Worm (Caenorhabditis elegans) whole organism, L2 larva: Measurements from ENCODE around the gene ell-1.
A peak's percentile ranks its signal among the peaks of the same experiment; 100 is the strongest.

Experiments
- C34F6.9 ChIP-seq: fragments of 150-350 bp; optimal IDR thresholded peaks from 2 replicates; lab custom pipeline; 2014; ENCODE audit warnings: missing biosample characterization, missing genetic modification characterization
- F13H6.1 ChIP-seq: sonication (generic microtip); optimal IDR thresholded peaks from 2 replicates; lab custom pipeline; 2016; ENCODE audit warnings: missing genetic modification characterization, missing compliant biosample characterization
- R02D3.7 ChIP-seq: fragments of 150-350 bp; optimal IDR thresholded peaks from 2 replicates; lab custom pipeline; 2014; ENCODE audit warnings: missing biosample characterization, missing genetic modification characterization
- Y55F3AM.14 ChIP-seq: fragments of 200-800 bp; sonication (Bioruptor generic); optimal IDR thresholded peaks from 2 replicates; lab custom pipeline; 2018; ENCODE audit warnings: mild to moderate bottlenecking, missing genetic modification characterization, missing compliant biosample characterization
- ama-1 ChIP-seq: fragments of 150-350 bp; optimal IDR thresholded peaks from 2 replicates; lab custom pipeline; 2018; ENCODE audit warnings: inconsistent platforms
- blmp-1 ChIP-seq: sonication (generic microtip); optimal IDR thresholded peaks from 2 replicates; lab custom pipeline; 2017; ENCODE audit warnings: missing genetic modification characterization, mild to moderate bottlenecking, missing compliant biosample characterization, antibody characterized with exemption, moderate library complexity; ENCODE audit not compliant: insufficient read depth
- ceh-16 ChIP-seq: fragments of 150-350 bp; optimal IDR thresholded peaks from 2 replicates; lab custom pipeline; 2014; ENCODE audit warnings: missing biosample characterization, missing genetic modification characterization
- ceh-82 ChIP-seq: fragments of 150-350 bp; optimal IDR thresholded peaks from 2 replicates; lab custom pipeline; 2014; ENCODE audit warnings: missing biosample characterization, missing genetic modification characterization
- crh-2 ChIP-seq: sonication (generic microtip); optimal IDR thresholded peaks from 2 replicates; lab custom pipeline; 2017; ENCODE audit warnings: missing biosample characterization, missing genetic modification characterization
- elt-1 ChIP-seq: fragments of 150-350 bp; optimal IDR thresholded peaks from 2 replicates; lab custom pipeline; 2014; ENCODE audit warnings: missing biosample characterization, missing genetic modification characterization
- elt-3 ChIP-seq: sonication (generic microtip); optimal IDR thresholded peaks from 2 replicates; lab custom pipeline; 2017; ENCODE audit warnings: missing biosample characterization, missing genetic modification characterization
- fos-1 ChIP-seq: fragments of 150-350 bp; optimal IDR thresholded peaks from 2 replicates; lab custom pipeline; 2014; ENCODE audit warnings: missing biosample characterization, missing genetic modification characterization
- gmeb-1 ChIP-seq: fragments of 150-350 bp; optimal IDR thresholded peaks from 2 replicates; lab custom pipeline; 2014; ENCODE audit warnings: missing biosample characterization, missing genetic modification characterization
- lin-11 ChIP-seq: fragments of 150-350 bp; sonication (generic microtip); optimal IDR thresholded peaks from 2 replicates; lab custom pipeline; 2014; ENCODE audit warnings: missing biosample characterization, missing genetic modification characterization, inconsistent platforms, mixed read lengths
- lin-13 ChIP-seq: fragments of 150-350 bp; optimal IDR thresholded peaks from 2 replicates; lab custom pipeline; 2014; ENCODE audit warnings: missing biosample characterization, missing genetic modification reagents, missing genetic modification characterization
- lin-39 ChIP-seq: fragments of 150-350 bp; optimal IDR thresholded peaks from 2 replicates; lab custom pipeline; 2014; ENCODE audit warnings: missing biosample characterization, missing genetic modification reagents, missing genetic modification characterization
- mab-5 ChIP-seq: fragments of 150-350 bp; optimal IDR thresholded peaks from 2 replicates; lab custom pipeline; 2014; ENCODE audit warnings: missing biosample characterization, missing genetic modification characterization
- mbf-1 ChIP-seq: sonication (generic microtip); optimal IDR thresholded peaks from 2 replicates; lab custom pipeline; 2017; ENCODE audit warnings: missing biosample characterization, missing genetic modification characterization
- mdl-1 ChIP-seq, 2 experiments: fragments of 150-350 bp in 1 of 2; sonication (generic microtip) in 1 of 2; optimal IDR thresholded peaks; 2 replicates each; lab custom pipeline; 2017; ENCODE audit warnings: missing biosample characterization in 2 of 2, missing genetic modification characterization in 2 of 2
- nhr-10 ChIP-seq: sonication (generic microtip); optimal IDR thresholded peaks from 2 replicates; lab custom pipeline; 2017; ENCODE audit warnings: missing biosample characterization, missing genetic modification characterization
- nhr-11 ChIP-seq: fragments of 150-350 bp; optimal IDR thresholded peaks from 2 replicates; lab custom pipeline; 2014; ENCODE audit warnings: missing biosample characterization, missing genetic modification characterization
- nhr-12 ChIP-seq: fragments of 150-350 bp; optimal IDR thresholded peaks from 2 replicates; lab custom pipeline; 2014; ENCODE audit warnings: missing biosample characterization, missing genetic modification characterization
- nhr-129 ChIP-seq: fragments of 150-350 bp; optimal IDR thresholded peaks from 2 replicates; lab custom pipeline; 2014; ENCODE audit warnings: missing biosample characterization, missing genetic modification characterization
- nhr-21 ChIP-seq: fragments of 150-350 bp; optimal IDR thresholded peaks from 2 replicates; lab custom pipeline; 2014; ENCODE audit warnings: missing biosample characterization, missing genetic modification characterization
- nhr-23 ChIP-seq: fragments of 150-350 bp; optimal IDR thresholded peaks from 2 replicates; lab custom pipeline; 2014; ENCODE audit warnings: missing biosample characterization, missing genetic modification reagents, missing genetic modification characterization
- nhr-237 ChIP-seq: fragments of 150-350 bp; optimal IDR thresholded peaks from 2 replicates; lab custom pipeline; 2014; ENCODE audit warnings: missing biosample characterization, missing genetic modification characterization
- nhr-25 ChIP-seq: fragments of 150-350 bp; sonication (generic microtip); optimal IDR thresholded peaks from 3 replicates; lab custom pipeline; 2014; ENCODE audit warnings: missing biosample characterization, missing genetic modification characterization
- nhr-6 ChIP-seq: fragments of 150-350 bp; optimal IDR thresholded peaks from 2 replicates; lab custom pipeline; 2014; ENCODE audit warnings: missing biosample characterization, missing genetic modification characterization
- nhr-77 ChIP-seq: fragments of 150-350 bp; optimal IDR thresholded peaks from 2 replicates; lab custom pipeline; 2014; ENCODE audit warnings: missing biosample characterization, missing genetic modification characterization
- sem-4 ChIP-seq: fragments of 150-350 bp; optimal IDR thresholded peaks from 2 replicates; lab custom pipeline; 2014; ENCODE audit warnings: missing biosample characterization, missing genetic modification reagents, missing genetic modification characterization
- skn-1 ChIP-seq: sonication (generic microtip); optimal IDR thresholded peaks from 2 replicates; lab custom pipeline; 2017; ENCODE audit warnings: missing biosample characterization, missing genetic modification characterization
- sma-3 ChIP-seq: sonication (generic microtip); optimal IDR thresholded peaks from 2 replicates; lab custom pipeline; 2016; ENCODE audit warnings: missing genetic modification reagents, missing genetic modification characterization, missing compliant biosample characterization
- sma-9 ChIP-seq, 2 experiments: fragments of 150-350 bp in 1 of 2; sonication (generic microtip) in 1 of 2; optimal IDR thresholded peaks; 2 replicates each; lab custom pipeline; 2014 to 2016; ENCODE audit warnings: missing genetic modification characterization in 2 of 2, mild to moderate bottlenecking in 1 of 2, missing biosample characterization in 1 of 2, missing compliant biosample characterization in 1 of 2, missing genetic modification reagents in 1 of 2, moderate library complexity in 1 of 2
- zag-1 ChIP-seq: fragments of 150-350 bp; optimal IDR thresholded peaks from 2 replicates; lab custom pipeline; 2014; ENCODE audit warnings: missing biosample characterization, missing genetic modification characterization
- ztf-11 ChIP-seq: sonication (generic microtip); optimal IDR thresholded peaks from 2 replicates; lab custom pipeline; 2017; ENCODE audit warnings: missing biosample characterization, missing genetic modification characterization
- ztf-4 ChIP-seq: fragments of 150-350 bp; optimal IDR thresholded peaks from 2 replicates; lab custom pipeline; 2014; ENCODE audit warnings: missing biosample characterization, missing genetic modification characterization

Gene ell-1

ce11 chrIV:4448343-4448742 is 54.1 kb downstream of the ell-1 start:
- no peak for TF ChIP-seq nhr-12 (tag; lab: Kevin White, UChicago)
- no peak for TF ChIP-seq blmp-1 (tag; lab: Kevin White, UChicago)
- no peak for TF ChIP-seq R02D3.7 (tag; lab: Kevin White, UChicago)
- TF ChIP-seq sem-4 (tag; lab: Kevin White, UChicago): no peak
- TF ChIP-seq C34F6.9 (tag; lab: Kevin White, UChicago): no peak
- TF ChIP-seq nhr-129 (tag; lab: Kevin White, UChicago): no peak
- TF ChIP-seq ztf-4: no peak

DNA sequence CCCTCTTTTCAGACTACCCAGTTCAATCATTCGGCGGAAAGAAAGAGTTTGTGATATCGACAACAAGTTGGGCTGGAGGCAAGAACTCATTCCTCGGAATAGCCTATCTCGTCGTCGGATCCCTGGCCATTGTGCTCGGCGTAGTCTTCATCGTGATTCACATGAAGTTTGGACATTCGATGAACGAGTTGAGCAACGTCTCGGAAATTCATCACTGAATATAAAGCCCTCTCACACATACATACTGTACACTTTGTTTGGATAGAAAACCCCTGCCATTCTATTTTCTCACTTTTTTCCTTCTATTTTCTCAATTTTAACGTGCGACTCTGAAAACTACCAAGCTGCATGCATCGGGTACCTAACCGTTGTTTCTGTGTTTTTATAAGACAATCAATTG is 55.2 kb downstream of the ell-1 start, which contains the start of gene R08C7.12:
R08C7.12 (plus strand) TSS at position 301 of the 400 bp plus-strand sequence.
- TF ChIP-seq nhr-237 (no peak), ama-1 (no peak), ceh-82 (tag; lab: Kevin White, UChicago) (no peak), sem-4 (tag; lab: Kevin White, UChicago) (no peak), nhr-6 (no peak), sma-9 (GFP tag; optimal IDR thresholded peaks at IDR 0.05; lab: Kevin White, UChicago) (no peak), sma-9 (tag; optimal IDR thresholded peaks at IDR 0.05; lab: Kevin White, UChicago) (no peak), blmp-1 (tag; lab: Kevin White, UChicago) (no peak), crh-2 (tag; lab: Kevin White, UChicago) (no peak), skn-1 (tag; lab: Kevin White, UChicago) (no peak), ceh-16 (no peak), mbf-1 (tag; lab: Kevin White, UChicago) (no peak), lin-13 (GFP tag; lab: Kevin White, UChicago) (no peak), ztf-11 (no peak)

ce11 chrIV:4449843-4450242 is 55.6 kb downstream of the ell-1 start:
- TF ChIP-seq nhr-12 (tag; lab: Kevin White, UChicago) (no peak), zag-1 (tag; lab: Kevin White, UChicago) (no peak), fos-1 (tag; lab: Kevin White, UChicago) (peak; percentile 34), sma-9 (GFP tag; optimal IDR thresholded peaks at IDR 0.05; lab: Kevin White, UChicago) (peak; percentile 62), sma-9 (tag; optimal IDR thresholded peaks at IDR 0.05; lab: Kevin White, UChicago) (no peak), elt-3 (tag; lab: Kevin White, UChicago) (no peak), mab-5 (no peak), nhr-11 (tag; lab: Kevin White, UChicago) (no peak), elt-1 (tag; lab: Kevin White, UChicago) (no peak), lin-11 (tag; lab: Kevin White, UChicago) (no peak), gmeb-1 (tag; lab: Kevin White, UChicago) (peak; percentile 13), crh-2 (tag; lab: Kevin White, UChicago) (peak; percentile 31), F13H6.1 (tag; lab: Kevin White, UChicago) (peak; percentile 31), lin-39 (no peak), sma-3 (GFP tag; lab: Kevin White, UChicago) (peak; percentile 60), nhr-77 (tag; lab: Kevin White, UChicago) (no peak), nhr-10 (tag; lab: Kevin White, UChicago) (no peak)

- TF ChIP-seq zag-1 (tag; lab: Kevin White, UChicago): no peak
- no peak for TF ChIP-seq mbf-1 (tag; lab: Kevin White, UChicago)
- TF ChIP-seq Y55F3AM.14 (GFP tag; lab: Kevin White, UChicago): no peak
- no peak for TF ChIP-seq nhr-25 (tag; lab: Kevin White, UChicago)
- no peak for TF ChIP-seq F13H6.1 (tag; lab: Kevin White, UChicago)
- no peak for TF ChIP-seq elt-1 (tag; lab: Kevin White, UChicago)
- TF ChIP-seq mdl-1 (tag; optimal IDR thresholded peaks at IDR 0.05; lab: Kevin White, UChicago): no peak
- no peak for TF ChIP-seq nhr-6
- TF ChIP-seq nhr-23: no peak
- TF ChIP-seq nhr-21 (tag; lab: Kevin White, UChicago): no peak
Observed at ce11 chrIV:4451576-4451975, 57.4 kb downstream of the ell-1 start, which contains the start of gene R08C7.1. TSS of gene R08C7.1 (plus strand) at chrIV:4451876.
